Worm (Caenorhabditis elegans): ENCODE data around the gene K02D10.8.

- TF ChIP-seq pqm-1 (tag; optimal IDR thresholded peaks at IDR 0.05) (no peak), nhr-28 (tag; optimal IDR thresholded peaks at IDR 0.05) (no peak), saeg-2 (GFP tag; IDR thresholded peaks at IDR 0.05) (no peak), ceh-28 (tag; optimal IDR thresholded peaks at IDR 0.05) (no peak), ZK546.5 (tag; optimal IDR thresholded peaks at IDR 0.05) (no peak), jun-1 (tag; optimal IDR thresholded peaks at IDR 0.05) (no peak), tra-1 (GFP tag; IDR thresholded peaks at IDR 0.05) (no peak), ceh-62 (tag; optimal IDR thresholded peaks at IDR 0.05) (no peak), F26F4.8 (GFP tag; conservative IDR thresholded peaks at IDR 0.05) (no peak), mep-1 (tag; optimal IDR thresholded peaks at IDR 0.05) (no peak), aha-1 (tag) (peak; percentile 85), skn-1 (tag; optimal IDR thresholded peaks at IDR 0.05) (no peak), fkh-10 (GFP tag; optimal IDR thresholded peaks at IDR 0.05) (no peak)
Measured at ce11 chrIII:8767292-8767829, 18.8 kb upstream of the K02D10.8 start, which contains the start of gene mig-22.

Measured in whole organism, L4 larva.